Worm (Caenorhabditis elegans) whole organism, L3 larva: ENCODE data around the gene gly-11.

Experiments used
- fos-1 ChIP-seq: fragments of 150-350 bp; optimal IDR thresholded peaks from 2 replicates; lab custom pipeline; 2014; ENCODE audit warnings: missing biosample characterization, missing genetic modification characterization
- nfya-1 ChIP-seq: sonication (generic microtip); optimal IDR thresholded peaks from 2 replicates; lab custom pipeline; 2017; ENCODE audit warnings: missing genetic modification characterization, mild to moderate bottlenecking, missing compliant biosample characterization, antibody characterized with exemption, moderate library complexity; ENCODE audit not compliant: insufficient read depth
- nhr-23 ChIP-seq: fragments of 150-350 bp; optimal IDR thresholded peaks from 2 replicates; lab custom pipeline; 2014; ENCODE audit warnings: missing biosample characterization, missing genetic modification reagents, missing genetic modification characterization
- nhr-77 ChIP-seq: fragments of 150-350 bp; optimal IDR thresholded peaks from 2 replicates; lab custom pipeline; 2014; ENCODE audit warnings: missing biosample characterization, missing genetic modification characterization

ce11 chrIII:12130052-12130451, 47.0 kb downstream of the gly-11 start, which contains the start of gene Y75B8A.6:
- TF ChIP-seq nhr-23 (tag; lab: Kevin White, UChicago) (no peak), fos-1 (tag; lab: Kevin White, UChicago) (no peak), nhr-77 (tag; lab: Kevin White, UChicago) (no peak), nfya-1 (tag; lab: Kevin White, UChicago) (no peak)
